Fruit fly (Drosophila melanogaster): ENCODE data around the gene CG34148.

CG34148 gene

dm6 chr3R:21885450-21885849 lies 7.0 kb upstream of the CG34148 start, which contains the start of gene CG17819:
TSS of gene CG17819 (minus strand) at chr3R:21885550.
- TF ChIP-seq pan (optimal IDR thresholded peaks at IDR 0.05) (no peak), EcR (GFP tag; optimal IDR thresholded peaks at IDR 0.05) (no peak)

- TF ChIP-seq usp (GFP tag; optimal IDR thresholded peaks at IDR 0.05) = no peak
Measured at dm6 chr3R:21884354-21884753, 5.9 kb upstream of the CG34148 start, which contains the start of gene fit. TSS of gene fit (minus strand) at chr3R:21884454.

- TF ChIP-seq EcR (GFP tag; optimal IDR thresholded peaks at IDR 0.05) = no peak
- TF ChIP-seq psq (optimal IDR thresholded peaks at IDR 0.05) = no peak
- no peak for TF ChIP-seq Dll (optimal IDR thresholded peaks at IDR 0.05)
- TF ChIP-seq CG8478 (optimal IDR thresholded peaks at IDR 0.05) = no peak
- TF ChIP-seq usp (GFP tag; optimal IDR thresholded peaks at IDR 0.05) = no peak
- no peak for TF ChIP-seq pan (optimal IDR thresholded peaks at IDR 0.05)
Measured at dm6 chr3R:21880510-21880909, 2.0 kb upstream of the CG34148 start, which contains the start of gene CG31465. TSS of gene CG31465 (plus strand) at chr3R:21880810.

dm6 chr3R:21877636-21878035 lies 850 bp downstream of the CG34148 start, which contains the start of gene P5CDh2:
TSS of gene P5CDh2 (plus strand) at chr3R:21877936.
- TF ChIP-seq psq (optimal IDR thresholded peaks at IDR 0.05) (no peak), Dll (optimal IDR thresholded peaks at IDR 0.05) (no peak)

dm6 chr3R:21874982-21875466 lies 3.5 kb downstream of the CG34148 start, which contains the start of gene CG6656:
TSS of gene CG6656 (plus strand) at chr3R:21875293.
- TF ChIP-seq Dll (optimal IDR thresholded peaks at IDR 0.05) (no peak), EcR (GFP tag; optimal IDR thresholded peaks at IDR 0.05) (no peak), CG8478 (optimal IDR thresholded peaks at IDR 0.05) (peak; percentile 68), pan (optimal IDR thresholded peaks at IDR 0.05) (peak; percentile 72), psq (optimal IDR thresholded peaks at IDR 0.05) (no peak)

DNA sequence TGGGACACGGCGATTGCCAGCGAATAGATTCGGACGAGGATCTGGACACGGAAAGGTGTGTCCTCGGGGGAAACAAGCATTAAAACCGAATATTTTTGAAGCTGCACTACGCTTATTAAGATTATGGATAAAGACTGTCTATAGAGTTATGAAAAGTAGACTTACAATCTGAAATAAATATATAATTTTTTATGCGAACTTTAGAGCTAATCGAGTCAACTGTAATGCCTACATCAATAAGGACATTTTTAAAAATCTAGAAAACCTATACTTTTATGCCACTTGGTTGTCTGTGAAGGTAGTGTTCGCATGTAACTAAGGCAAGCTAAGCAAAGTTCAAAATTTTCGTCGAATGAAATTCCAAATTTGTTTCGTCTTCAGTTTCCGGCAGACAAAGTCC lies 5.0 kb downstream of the CG34148 start, which contains the start of gene CG31178:
TSS of gene CG31178 (plus strand) at position 301 of the 400 bp plus-strand sequence.
- no peak for TF ChIP-seq pan (optimal IDR thresholded peaks at IDR 0.05)
- no peak for TF ChIP-seq usp (GFP tag; optimal IDR thresholded peaks at IDR 0.05)
- no peak for TF ChIP-seq Dll (optimal IDR thresholded peaks at IDR 0.05)
- TF ChIP-seq EcR (GFP tag; optimal IDR thresholded peaks at IDR 0.05) = no peak
- TF ChIP-seq psq (optimal IDR thresholded peaks at IDR 0.05) = no peak
- no peak for TF ChIP-seq CG8478 (optimal IDR thresholded peaks at IDR 0.05)

DNA sequence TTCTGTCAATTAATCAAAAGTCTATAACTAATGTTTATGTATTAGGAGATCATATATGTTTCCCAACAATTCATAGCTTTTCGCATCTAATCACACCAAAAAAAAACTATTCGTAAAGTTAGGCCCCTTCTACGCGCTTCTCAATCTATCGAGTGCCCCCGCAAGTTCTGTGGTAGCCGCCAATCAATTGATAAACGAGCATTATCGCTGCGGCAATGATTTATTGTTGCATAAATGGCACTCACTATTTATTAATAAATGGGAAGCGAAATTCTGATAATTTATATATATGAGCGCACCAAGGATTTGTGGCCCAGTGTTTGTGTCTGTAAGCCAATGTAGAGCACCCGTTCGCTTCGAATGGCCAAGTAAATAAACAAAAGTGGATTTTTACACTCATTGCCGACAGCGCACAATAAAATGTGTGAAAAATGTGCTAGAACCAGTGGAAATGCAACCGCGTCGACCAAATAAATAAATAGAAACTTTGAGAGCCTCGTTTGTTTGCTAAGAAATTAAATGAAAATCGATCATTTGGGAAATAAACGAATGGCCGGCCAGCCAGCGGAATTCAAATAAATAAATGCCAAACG lies 7.0 kb downstream of the CG34148 start:
- no peak for TF ChIP-seq pan (optimal IDR thresholded peaks at IDR 0.05)
- TF ChIP-seq psq (optimal IDR thresholded peaks at IDR 0.05) = no peak
- no peak for TF ChIP-seq Dll (optimal IDR thresholded peaks at IDR 0.05)
- TF ChIP-seq CG8478 (optimal IDR thresholded peaks at IDR 0.05) = no peak
- no peak for TF ChIP-seq usp (GFP tag; optimal IDR thresholded peaks at IDR 0.05)
- TF ChIP-seq EcR (GFP tag; optimal IDR thresholded peaks at IDR 0.05) = no peak

DNA sequence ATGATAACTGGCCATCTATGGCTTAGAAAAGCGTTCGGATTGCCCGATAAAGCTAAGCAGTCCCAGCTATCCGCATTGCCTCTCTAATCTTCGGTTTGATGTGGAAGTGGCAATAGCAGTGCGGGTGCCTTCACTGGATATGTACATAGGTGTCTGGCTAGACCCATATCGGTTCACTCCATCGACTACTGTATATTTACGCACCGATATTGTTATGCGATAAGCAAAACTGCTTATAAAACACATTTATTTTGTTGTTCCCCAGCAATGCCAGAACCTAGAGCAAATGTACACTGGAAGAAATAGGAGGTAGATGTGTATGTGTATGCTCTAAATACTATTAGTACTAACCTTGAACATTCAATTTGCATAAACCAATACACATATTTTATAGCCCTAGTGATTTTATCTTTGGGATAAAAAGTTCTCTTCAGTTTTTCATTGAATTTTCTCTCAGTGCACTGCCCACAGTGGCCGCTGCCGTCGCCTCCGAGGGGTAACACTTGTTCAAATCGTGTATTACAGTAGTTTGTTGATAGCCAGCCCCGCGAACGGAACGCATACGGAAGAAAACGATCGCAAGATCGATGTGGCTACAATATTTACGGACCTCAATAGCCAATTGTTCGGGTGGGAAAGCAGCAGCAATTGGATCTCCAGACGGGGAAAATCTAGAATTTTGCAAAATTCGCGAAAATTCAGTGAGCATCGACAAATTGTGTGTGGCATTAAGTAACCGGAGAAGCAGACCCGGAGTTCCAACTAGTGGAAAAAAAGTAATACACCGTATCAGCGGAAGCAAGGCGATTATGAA lies 8.1 kb downstream of the CG34148 start, which contains the start of gene CG31431:
TSS of gene CG31431 (plus strand) at position 524 of the 814 bp plus-strand sequence.
- TF ChIP-seq CG8478 (optimal IDR thresholded peaks at IDR 0.05) (no peak), pan (optimal IDR thresholded peaks at IDR 0.05) (no peak), psq (optimal IDR thresholded peaks at IDR 0.05) (no peak)

- TF ChIP-seq CG8478 (optimal IDR thresholded peaks at IDR 0.05) = no peak
Measured at dm6 chr3R:21869464-21870100, 8.9 kb downstream of the CG34148 start, which contains the start of gene CG31174. TSS of gene CG31174 (minus strand) at chr3R:21869514.

DNA sequence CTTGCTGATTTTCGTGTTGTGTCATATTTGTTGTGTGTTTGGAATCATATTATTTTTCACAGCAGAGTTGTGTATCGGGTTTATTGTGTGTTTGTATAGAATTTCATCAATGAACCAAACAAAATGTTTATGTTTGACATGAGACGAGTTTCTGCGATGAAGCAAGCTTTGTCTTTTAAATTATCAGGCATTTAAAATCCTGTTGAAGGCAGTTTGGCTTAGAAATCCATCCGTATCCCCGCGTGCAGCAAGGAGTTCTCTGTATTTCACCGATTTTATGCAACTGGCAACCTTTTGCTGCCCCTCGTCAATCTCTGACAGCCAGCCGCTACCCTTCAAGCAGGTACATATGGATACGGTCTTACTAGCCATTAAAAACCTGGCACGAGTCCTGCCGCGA lies 10.7 kb downstream of the CG34148 start, which contains the start of the genes CG6569 and Cby:
TSS of gene CG6569 (minus strand) at position 101 of the 400 bp plus-strand sequence.
TSS of gene Cby (plus strand) at position 185 of the 400 bp plus-strand sequence.
- no peak for TF ChIP-seq pan (optimal IDR thresholded peaks at IDR 0.05)
- no peak for TF ChIP-seq usp (GFP tag; optimal IDR thresholded peaks at IDR 0.05)
- TF ChIP-seq Dll (optimal IDR thresholded peaks at IDR 0.05) = no peak
- TF ChIP-seq EcR (GFP tag; optimal IDR thresholded peaks at IDR 0.05) = no peak
- no peak for TF ChIP-seq psq (optimal IDR thresholded peaks at IDR 0.05)
- TF ChIP-seq CG8478 (optimal IDR thresholded peaks at IDR 0.05) = no peak

DNA sequence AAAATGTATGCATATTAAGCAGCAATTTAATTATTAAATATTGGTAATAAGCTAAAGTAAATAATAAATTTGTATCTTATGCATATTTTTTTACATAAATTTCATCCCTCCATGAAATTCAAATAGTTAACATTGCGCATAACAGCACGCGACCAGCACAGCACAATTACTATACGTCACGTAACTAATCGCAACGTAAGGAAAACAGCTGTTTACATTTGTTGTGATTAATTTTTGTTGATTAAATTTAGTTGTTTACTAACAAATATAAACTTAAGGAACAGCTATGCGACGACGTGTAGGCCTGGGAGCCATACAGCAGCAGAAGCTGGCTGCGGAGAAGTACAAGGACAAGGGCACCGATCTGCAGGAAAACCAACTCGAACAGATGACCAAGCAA lies 13.5 kb downstream of the CG34148 start, which contains the start of gene lsn:
TSS of gene lsn (plus strand) at position 177 of the 400 bp plus-strand sequence.
- no peak for TF ChIP-seq psq (optimal IDR thresholded peaks at IDR 0.05)
- no peak for TF ChIP-seq pan (optimal IDR thresholded peaks at IDR 0.05)
- no peak for TF ChIP-seq Dll (optimal IDR thresholded peaks at IDR 0.05)

dm6 chr3R:21864484-21864883 lies 14.0 kb downstream of the CG34148 start:
- TF ChIP-seq Dll (optimal IDR thresholded peaks at IDR 0.05) = no peak

Measured in whole organism.